Fruit fly (Drosophila melanogaster): Measurements from ENCODE around the gene CG1824.

- TF ChIP-seq EcR (GFP tag; optimal IDR thresholded peaks at IDR 0.05): no peak
- no peak for TF ChIP-seq CG9948 (tag; optimal IDR thresholded peaks at IDR 0.05)
- TF ChIP-seq fd96Ca (GFP tag; IDR thresholded peaks at IDR 0.05): no peak
- no peak for TF ChIP-seq CG4496 (GFP tag; IDR thresholded peaks at IDR 0.05)
- TF ChIP-seq CG32121 (GFP tag; IDR thresholded peaks at IDR 0.05): no peak
- TF ChIP-seq D1 (tag; optimal IDR thresholded peaks at IDR 0.05): no peak
- TF ChIP-seq CG10348 (GFP tag; IDR thresholded peaks at IDR 0.05): no peak
- TF ChIP-seq Snoo (tag; optimal IDR thresholded peaks at IDR 0.05): no peak
- no peak for TF ChIP-seq CG12605 (GFP tag; IDR thresholded peaks at IDR 0.05)
- no peak for TF ChIP-seq CG34367 (tag; optimal IDR thresholded peaks at IDR 0.05)
- no peak for TF ChIP-seq gl (tag; optimal IDR thresholded peaks at IDR 0.05)
- no peak for TF ChIP-seq CG8301 (tag; optimal IDR thresholded peaks at IDR 0.05)
- no peak for TF ChIP-seq CG14655 (GFP tag; optimal IDR thresholded peaks at IDR 0.05)
- no peak for TF ChIP-seq CG15710 (tag; optimal IDR thresholded peaks at IDR 0.05)
These were observed 30.3 kb upstream of the CG1824 start for dm6 chrX:12625594-12626274.
